Fruit fly (Drosophila melanogaster): ENCODE measurements around the gene CG3168.

CG3168 gene

DNA sequence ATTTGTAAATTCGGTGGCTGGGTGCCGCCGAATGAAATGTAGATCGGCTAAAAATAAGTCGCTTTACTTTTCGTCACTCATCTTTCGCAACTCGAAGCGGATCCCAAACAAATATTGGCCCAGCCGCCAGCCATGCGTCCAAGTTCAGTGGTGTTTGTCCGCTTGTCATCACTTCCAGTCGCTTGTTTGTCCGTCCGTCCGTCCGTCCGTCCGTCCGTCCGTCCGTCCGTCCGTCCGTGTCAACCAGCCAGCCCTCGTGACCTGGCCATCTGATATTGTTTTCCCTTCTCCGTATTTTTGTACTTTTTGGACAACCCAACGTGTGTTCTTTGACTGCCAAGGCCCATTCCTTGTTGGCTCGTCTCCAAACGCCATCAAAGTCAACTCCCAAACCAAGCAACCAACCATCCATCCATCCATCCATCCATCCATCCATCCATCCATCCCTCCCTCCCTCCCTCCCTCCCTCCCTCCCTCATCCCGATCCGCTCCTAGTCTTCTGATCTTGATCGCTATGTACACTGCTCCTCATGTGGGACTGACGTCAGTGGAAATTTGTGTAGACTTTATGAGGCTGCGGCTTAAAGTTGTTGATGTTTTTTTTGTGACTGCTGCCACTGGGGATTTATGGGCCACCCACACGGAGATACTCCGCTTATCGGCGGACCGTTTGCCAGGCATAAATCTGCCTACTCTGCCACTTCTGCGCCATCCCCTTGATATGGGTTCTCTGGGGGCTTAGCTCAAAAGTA lies 6.3 kb downstream of the CG3168 start:
- TF ChIP-seq CG9215 (GFP tag; IDR thresholded peaks at IDR 0.05) (no peak), Xrp1 (GFP tag; IDR thresholded peaks at IDR 0.05) (0 out of 2 replicates have a peak, but pooled peaks have one; percentile 15), CG18599 (GFP tag; optimal IDR thresholded peaks at IDR 0.05) (peak; percentile 38), sens (GFP tag) (peak; percentile 50), CG5245 (GFP tag; optimal IDR thresholded peaks at IDR 0.05) (no peak), CG2712 (tag; optimal IDR thresholded peaks at IDR 0.05) (no peak), fd64A (GFP tag; optimal IDR thresholded peaks at IDR 0.05) (peak; percentile 3), CG2202 (tag; optimal IDR thresholded peaks at IDR 0.05) (no peak), CG7963 (GFP tag; IDR thresholded peaks at IDR 0.05; ENCODE audit: partially characterized antibody) (no peak), slou (GFP tag; optimal IDR thresholded peaks at IDR 0.05) (no peak), CG2678 (tag; optimal IDR thresholded peaks at IDR 0.05) (peak; percentile 39), Fer1 (GFP tag; optimal IDR thresholded peaks at IDR 0.05) (peak; percentile 14), CG14860 (GFP tag; IDR thresholded peaks at IDR 0.05; ENCODE audit: partially characterized antibody) (no peak), Hr39 (optimal IDR thresholded peaks at IDR 0.05) (peak; percentile 93), lab (GFP tag; optimal IDR thresholded peaks at IDR 0.05) (peak; percentile 29), CG10543 (GFP tag; optimal IDR thresholded peaks at IDR 0.05) (no peak), ATbp (GFP tag; optimal IDR thresholded peaks at IDR 0.05) (peak; percentile 1), CG13296 (GFP tag; optimal IDR thresholded peaks at IDR 0.05) (peak; percentile 34), Med (GFP tag) (peak; percentile 40), sug (tag; optimal IDR thresholded peaks at IDR 0.05) (peak; percentile 42), CG8290 (GFP tag; optimal IDR thresholded peaks at IDR 0.05) (no peak), CG8290 (tag; optimal IDR thresholded peaks at IDR 0.05) (peak in 1 of 2 experiments; percentile 38), CG14441 (GFP tag; IDR thresholded peaks at IDR 0.05) (no peak), CG5180 (GFP tag; optimal IDR thresholded peaks at IDR 0.05) (peak; percentile 5), Stat92E (GFP tag; optimal IDR thresholded peaks at IDR 0.05) (peak in 1 of 3 experiments; percentile 53), lola (GFP tag; optimal IDR thresholded peaks at IDR 0.05) (peak in 1 of 3 experiments; percentile 14), crp (GFP tag; optimal IDR thresholded peaks at IDR 0.05) (no peak), h (optimal IDR thresholded peaks at IDR 0.05) (no peak)

DNA sequence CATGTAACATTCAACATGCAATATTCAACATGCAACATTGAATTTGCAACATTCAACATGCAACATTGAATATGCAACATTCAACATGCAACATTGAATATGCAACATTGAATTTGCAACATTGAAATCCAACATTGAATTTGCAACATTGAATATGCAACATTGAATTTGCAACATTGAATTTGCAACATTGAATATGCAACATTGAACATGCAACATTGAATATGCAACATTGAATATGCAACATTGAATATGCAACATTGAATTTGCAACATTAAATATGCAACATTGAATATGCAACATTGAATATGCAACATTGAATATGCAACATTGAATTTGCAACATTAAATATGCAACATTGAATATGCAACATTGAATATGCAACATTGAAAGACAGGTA lies 7.7 kb downstream of the CG3168 start:
- TF ChIP-seq CG11504 (tag; optimal IDR thresholded peaks at IDR 0.05) (peak; percentile 53), CG3838 (GFP tag; optimal IDR thresholded peaks at IDR 0.05) (peak; percentile 94)

DNA sequence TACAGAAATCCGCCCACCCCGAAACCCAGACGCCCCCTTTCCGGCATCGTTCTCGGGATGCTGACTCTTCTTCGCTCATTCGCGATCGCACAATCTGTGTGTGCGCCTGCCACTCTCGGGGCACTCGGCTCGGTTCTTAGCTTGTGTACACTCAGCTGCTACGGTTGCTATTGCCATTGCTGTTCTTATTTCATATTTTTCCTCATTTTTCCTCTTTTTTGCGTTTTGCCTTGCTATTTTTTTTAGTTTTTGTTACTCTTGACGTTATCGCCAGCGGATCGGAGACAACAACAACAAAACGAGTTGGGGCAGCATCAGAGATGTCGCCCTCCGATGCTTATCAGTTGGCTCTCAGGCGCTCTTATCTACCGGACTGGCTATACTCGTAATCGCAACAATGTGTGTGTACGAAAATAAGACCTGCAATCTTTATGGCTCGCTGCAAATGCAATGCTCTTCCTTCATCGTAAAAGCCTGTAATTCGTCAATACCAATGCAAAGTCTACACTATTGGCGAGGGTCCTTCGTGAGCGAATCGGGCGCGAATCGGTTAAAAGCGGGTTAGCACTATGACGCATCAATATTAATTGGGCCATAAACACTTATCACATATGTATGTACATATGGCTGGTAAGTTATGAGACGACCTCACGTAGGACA lies 9.1 kb downstream of the CG3168 start:
- TF ChIP-seq jigr1 (GFP tag; IDR thresholded peaks at IDR 0.05) (no peak), hb (GFP tag; IDR thresholded peaks at IDR 0.05; ENCODE audit: partially characterized antibody) (no peak), CG13287 (GFP tag; IDR thresholded peaks at IDR 0.05; ENCODE audit: partially characterized antibody) (no peak), CG34376 (GFP tag; optimal IDR thresholded peaks at IDR 0.05) (peak; percentile 15), CG32767 (GFP tag; IDR thresholded peaks at IDR 0.05) (no peak), CG6791 (GFP tag; IDR thresholded peaks at IDR 0.05; ENCODE audit: partially characterized antibody) (no peak), nom (GFP tag; optimal IDR thresholded peaks at IDR 0.05) (peak; percentile 75), CG17186 (GFP tag; optimal IDR thresholded peaks at IDR 0.05) (no peak), Deaf1 (tag; optimal IDR thresholded peaks at IDR 0.05) (peak; percentile 55), CG15479 (GFP tag; optimal IDR thresholded peaks at IDR 0.05) (peak; percentile 30), bsh (GFP tag; optimal IDR thresholded peaks at IDR 0.05) (peak in 1 of 2 experiments; percentile 74), CG8924 (tag; optimal IDR thresholded peaks at IDR 0.05) (no peak), Drgx (GFP tag; IDR thresholded peaks at IDR 0.05) (peak; percentile 82), Trl (optimal IDR thresholded peaks at IDR 0.05) (peak in 1 of 2 experiments; percentile 12), Trl (GFP tag; optimal IDR thresholded peaks at IDR 0.05) (no peak), amos (GFP tag; IDR thresholded peaks at IDR 0.05; ENCODE audit: partially characterized antibody) (no peak), CG6175 (GFP tag; IDR thresholded peaks at IDR 0.05) (peak; percentile 72; the same call in 2 of the 3 replicates)

All from whole organism, embryonic.